Fruit fly (Drosophila melanogaster): Measurements from ENCODE around the gene CG34355.

The CG34355 gene

DNA sequence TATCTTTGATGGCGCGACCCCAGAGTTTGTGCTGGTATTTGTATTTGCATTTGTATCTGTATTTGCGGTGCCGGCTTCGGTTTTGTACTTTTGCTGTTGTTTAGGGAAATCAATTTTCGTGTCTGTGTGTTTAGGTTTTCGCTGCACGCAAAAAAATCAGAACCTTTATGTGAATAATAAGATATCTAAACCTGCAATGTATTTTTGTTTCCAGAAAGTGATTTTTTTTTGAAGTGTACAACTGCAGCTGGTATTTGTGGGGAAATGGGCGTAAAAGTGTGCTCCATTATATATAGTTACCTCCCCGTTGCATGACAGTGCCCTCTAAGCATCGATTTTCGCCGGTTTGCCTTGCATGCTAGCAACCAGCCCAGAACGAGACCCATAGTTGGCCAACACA lies 64.2 kb downstream of the CG34355 start (continued):
- TF ChIP-seq gro (GFP tag; optimal IDR thresholded peaks at IDR 0.05) = no peak
- no peak for TF ChIP-seq CG31388 (GFP tag; optimal IDR thresholded peaks at IDR 0.05)
- no peak for TF ChIP-seq gcm2 (GFP tag; optimal IDR thresholded peaks at IDR 0.05)
- no peak for TF ChIP-seq CG8944 (GFP tag; optimal IDR thresholded peaks at IDR 0.05)
- TF ChIP-seq Xrp1 (GFP tag; IDR thresholded peaks at IDR 0.05) = peak; percentile 42; the same call in 1 of the 2 replicates
- TF ChIP-seq Gug (GFP tag; IDR thresholded peaks at IDR 0.05) = no peak
- TF ChIP-seq CG1832 (GFP tag; optimal IDR thresholded peaks at IDR 0.05) = no peak
- no peak for TF ChIP-seq D (optimal IDR thresholded peaks at IDR 0.05)
- TF ChIP-seq D (GFP tag; optimal IDR thresholded peaks at IDR 0.05) = no peak
- TF ChIP-seq CkIIα-i1 (GFP tag; IDR thresholded peaks at IDR 0.05) = no peak
- no peak for TF ChIP-seq CG14667 (GFP tag; IDR thresholded peaks at IDR 0.05)
- no peak for TF ChIP-seq CG2712 (tag; optimal IDR thresholded peaks at IDR 0.05)
- no peak for TF ChIP-seq vvl (GFP tag; IDR thresholded peaks at IDR 0.05)
- TF ChIP-seq CG7839 (tag; optimal IDR thresholded peaks at IDR 0.05) = peak; percentile 8
- TF ChIP-seq fru (optimal IDR thresholded peaks at IDR 0.05) = no peak
- TF ChIP-seq BEAF-32 (GFP tag; optimal IDR thresholded peaks at IDR 0.05) = no peak
- TF ChIP-seq CG33557 (GFP tag; optimal IDR thresholded peaks at IDR 0.05) = no peak
- 0 out of 3 replicates have a peak, but pooled peaks have one; percentile 48 for TF ChIP-seq CG11456 (GFP tag; IDR thresholded peaks at IDR 0.05)
- TF ChIP-seq NfI (GFP tag; optimal IDR thresholded peaks at IDR 0.05) = no peak
- no peak for TF ChIP-seq prd (optimal IDR thresholded peaks at IDR 0.05)
- TF ChIP-seq prd (GFP tag; IDR thresholded peaks at IDR 0.05) = peak; percentile 27; the same call in 1 of the 3 replicates
- TF ChIP-seq tup (GFP tag; optimal IDR thresholded peaks at IDR 0.05) = no peak
- no peak for TF ChIP-seq Vsx1 (GFP tag; optimal IDR thresholded peaks at IDR 0.05)
- TF ChIP-seq CG15601 (tag; optimal IDR thresholded peaks at IDR 0.05) = no peak
- TF ChIP-seq Dbx (GFP tag; IDR thresholded peaks at IDR 0.05) = no peak
- peak; percentile 52 for TF ChIP-seq Drgx (GFP tag; IDR thresholded peaks at IDR 0.05)
- no peak for TF ChIP-seq CG10209 (GFP tag; optimal IDR thresholded peaks at IDR 0.05)
- TF ChIP-seq CG4617 (GFP tag; optimal IDR thresholded peaks at IDR 0.05; ENCODE audit: borderline replicate concordance) = no peak
- no peak for TF ChIP-seq CG7987 (GFP tag; optimal IDR thresholded peaks at IDR 0.05)
- no peak for TF ChIP-seq CG8478 (optimal IDR thresholded peaks at IDR 0.05)
- no peak for TF ChIP-seq tap (tag; optimal IDR thresholded peaks at IDR 0.05)
- no peak for TF ChIP-seq caup (GFP tag; optimal IDR thresholded peaks at IDR 0.05; ENCODE audit: severe bottlenecking)
- no peak for TF ChIP-seq fu2 (GFP tag; optimal IDR thresholded peaks at IDR 0.05)
- no peak for TF ChIP-seq z (GFP tag; IDR thresholded peaks at IDR 0.05)
- no peak for TF ChIP-seq Ravus (GFP tag; IDR thresholded peaks at IDR 0.05)
- TF ChIP-seq CG11504 (tag; optimal IDR thresholded peaks at IDR 0.05) = peak; percentile 19
- no peak for TF ChIP-seq Eip74EF (GFP tag; optimal IDR thresholded peaks at IDR 0.05)
- no peak for TF ChIP-seq CG3838 (GFP tag; optimal IDR thresholded peaks at IDR 0.05)
- no peak for TF ChIP-seq CG4424 (GFP tag; optimal IDR thresholded peaks at IDR 0.05)
- TF ChIP-seq Med (GFP tag) = peak; percentile 54
- TF ChIP-seq CG1603 (tag; optimal IDR thresholded peaks at IDR 0.05) = peak; percentile 6
- no peak for TF ChIP-seq CG34224 (GFP tag; IDR thresholded peaks at IDR 0.05; ENCODE audit: partially characterized antibody)
- TF ChIP-seq Dll (GFP tag; IDR thresholded peaks at IDR 0.05; ENCODE audit: partially characterized antibody) = no peak
- TF ChIP-seq CG17361 (GFP tag; IDR thresholded peaks at IDR 0.05) = 0 out of 3 replicates have a peak, but pooled peaks have one; percentile 10
- TF ChIP-seq cwo (GFP tag; optimal IDR thresholded peaks at IDR 0.05) = no peak
- TF ChIP-seq Ada2b (GFP tag; IDR thresholded peaks at IDR 0.05) = 0 out of 2 replicates have a peak, but pooled peaks have one; percentile 8
- no peak for TF ChIP-seq Spps (tag; optimal IDR thresholded peaks at IDR 0.05)
- TF ChIP-seq cg (GFP tag; optimal IDR thresholded peaks at IDR 0.05) = no peak
- TF ChIP-seq CG5245 (GFP tag; optimal IDR thresholded peaks at IDR 0.05) = no peak
- 0 out of 3 replicates have a peak, but pooled peaks have one; percentile 19 for TF ChIP-seq row (GFP tag; IDR thresholded peaks at IDR 0.05)
- no peak for TF ChIP-seq jing (GFP tag; optimal IDR thresholded peaks at IDR 0.05)
- TF ChIP-seq bab2 (GFP tag; optimal IDR thresholded peaks at IDR 0.05) = no peak

All from whole organism, embryonic.